Worm (Caenorhabditis elegans): ENCODE data around the gene clec-65.

DNA sequence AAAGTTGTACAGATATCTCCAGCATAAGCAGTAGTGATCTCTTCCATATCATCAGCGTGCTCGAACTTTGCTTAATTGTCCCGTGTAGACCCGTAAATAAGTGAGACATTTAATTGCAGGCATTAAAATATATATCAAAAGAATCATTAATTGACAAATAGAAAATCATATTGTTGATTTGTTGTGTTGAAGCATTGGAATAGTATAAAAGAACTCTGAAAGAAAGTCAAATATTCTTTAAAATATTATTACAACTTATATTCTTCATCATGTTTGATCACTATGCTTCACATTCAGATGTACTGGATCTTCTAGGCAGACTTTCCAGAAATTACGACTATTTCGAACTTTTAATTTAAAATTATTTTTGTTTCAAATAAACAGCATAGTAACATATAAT is 24.4 kb downstream of the clec-65 start, which contains the start of gene F58G1.8:
- TF ChIP-seq tra-4 (tag; optimal IDR thresholded peaks at IDR 0.05) (no peak), hmg-4 (GFP tag; optimal IDR thresholded peaks at IDR 0.05) (no peak), ets-7 (tag; optimal IDR thresholded peaks at IDR 0.05) (no peak), flt-1 (GFP tag; IDR thresholded peaks at IDR 0.05) (no peak), ama-1 (optimal IDR thresholded peaks at IDR 0.05) (no peak), tbx-37 (GFP tag; conservative IDR thresholded peaks at IDR 0.05) (no peak), tbx-11 (GFP tag; IDR thresholded peaks at IDR 0.05) (no peak), scrt-1 (GFP tag; IDR thresholded peaks at IDR 0.05) (no peak), pes-1 (GFP tag; IDR thresholded peaks at IDR 0.05) (no peak), ceh-13 (GFP tag; optimal IDR thresholded peaks at IDR 0.05) (no peak)
